Worm (Caenorhabditis elegans) whole organism, late embryonic: ENCODE data around the gene C46C2.7.

Source experiments
- ama-1 ChIP-seq: fragments of 150-350 bp; optimal IDR thresholded peaks from 2 replicates; lab custom pipeline; 2014
- ceh-48 ChIP-seq: sonication (generic microtip); optimal IDR thresholded peaks from 2 replicates; lab custom pipeline; 2016; ENCODE audit warnings: missing genetic modification characterization, inconsistent platforms, missing compliant biosample characterization
- elt-2 ChIP-seq: sonication (generic microtip); optimal IDR thresholded peaks from 2 replicates; lab custom pipeline; 2016; ENCODE audit warnings: missing genetic modification reagents, missing genetic modification characterization, missing compliant biosample characterization
- elt-4 ChIP-seq: sonication (generic microtip); optimal IDR thresholded peaks from 2 replicates; lab custom pipeline; 2016; ENCODE audit warnings: missing genetic modification characterization, missing compliant biosample characterization
- fkh-10 ChIP-seq: fragments of 150-350 bp; optimal IDR thresholded peaks from 2 replicates; lab custom pipeline; 2014; ENCODE audit warnings: missing biosample characterization, missing genetic modification reagents, missing genetic modification characterization
- hlh-30 ChIP-seq: sonication (generic microtip); optimal IDR thresholded peaks from 2 replicates; lab custom pipeline; 2017; ENCODE audit warnings: antibody characterized with exemption, missing genetic modification characterization, missing compliant biosample characterization; ENCODE audit not compliant: insufficient read depth
- hlh-6 ChIP-seq: sonication (generic microtip); optimal IDR thresholded peaks from 2 replicates; lab custom pipeline; 2016; ENCODE audit warnings: missing genotype, missing genetic modification characterization, missing compliant biosample characterization
- madf-2 ChIP-seq: sonication (generic microtip); optimal IDR thresholded peaks from 2 replicates; lab custom pipeline; 2017; ENCODE audit warnings: missing genetic modification characterization, missing compliant biosample characterization
- nfya-1 ChIP-seq: sonication (generic microtip); optimal IDR thresholded peaks from 2 replicates; lab custom pipeline; 2017; ENCODE audit warnings: missing genetic modification characterization, mild to moderate bottlenecking, missing compliant biosample characterization, antibody characterized with exemption, moderate library complexity
- pat-9 ChIP-seq: fragments of 200-800 bp; sonication (Bioruptor generic); optimal IDR thresholded peaks from 2 replicates; lab custom pipeline; 2018; ENCODE audit warnings: mild to moderate bottlenecking, missing genetic modification characterization, moderate library complexity, missing compliant biosample characterization
- pqm-1 ChIP-seq: sonication (generic microtip); optimal IDR thresholded peaks from 2 replicates; lab custom pipeline; 2016; ENCODE audit warnings: missing genetic modification characterization, missing compliant biosample characterization
- rnt-1 ChIP-seq: sonication (generic microtip); optimal IDR thresholded peaks from 2 replicates; lab custom pipeline; 2016; ENCODE audit warnings: missing genetic modification characterization, missing compliant biosample characterization
- sox-4 ChIP-seq: sonication (generic microtip); optimal IDR thresholded peaks from 2 replicates; lab custom pipeline; 2017; ENCODE audit warnings: mild to moderate bottlenecking, missing genetic modification characterization, inconsistent platforms, missing compliant biosample characterization
- tbx-2 ChIP-seq: sonication (generic microtip); optimal IDR thresholded peaks from 2 replicates; lab custom pipeline; 2016; ENCODE audit warnings: missing genetic modification characterization, missing compliant biosample characterization

- TF ChIP-seq rnt-1 (tag; lab: Kevin White, UChicago): no peak
- no peak for TF ChIP-seq elt-2
- no peak for TF ChIP-seq pqm-1 (tag; lab: Kevin White, UChicago)
- no peak for TF ChIP-seq tbx-2 (tag; lab: Kevin White, UChicago)
- no peak for TF ChIP-seq elt-4 (tag; lab: Kevin White, UChicago)
- no peak for TF ChIP-seq ama-1 (lab: Kevin White, UChicago)
- no peak for TF ChIP-seq hlh-6
- no peak for TF ChIP-seq ceh-48 (tag; lab: Kevin White, UChicago)
- TF ChIP-seq fkh-10 (GFP tag; lab: Kevin White, UChicago): no peak
- no peak for TF ChIP-seq hlh-30 (tag; lab: Kevin White, UChicago)
- no peak for TF ChIP-seq nfya-1
- TF ChIP-seq pat-9 (tag; lab: Kevin White, UChicago): no peak
- TF ChIP-seq madf-2 (tag; lab: Kevin White, UChicago): no peak
- no peak for TF ChIP-seq sox-4 (tag; lab: Kevin White, UChicago)
These were observed 44.4 kb upstream of the C46C2.7 start, which contains the start of gene F23B2.7 for ce11 chrIV:9150175-9150574.
